Worm (Caenorhabditis elegans): ENCODE results near the gene rfs-1.

Gene rfs-1

ce11 chrIII:8220081-8220480, 6.2 kb upstream of the rfs-1 start:
- no peak for TF ChIP-seq nhr-12 (tag; optimal IDR thresholded peaks at IDR 0.05)
- no peak for TF ChIP-seq unc-55 (GFP tag; optimal IDR thresholded peaks at IDR 0.05)
- no peak for TF ChIP-seq elt-1 (tag; optimal IDR thresholded peaks at IDR 0.05)

- TF ChIP-seq nhr-10 (tag; optimal IDR thresholded peaks at IDR 0.05) (no peak), unc-55 (GFP tag; optimal IDR thresholded peaks at IDR 0.05) (peak; percentile 32), mbf-1 (tag; optimal IDR thresholded peaks at IDR 0.05) (no peak), lsy-2 (tag; optimal IDR thresholded peaks at IDR 0.05) (peak in 1 of 2 experiments; percentile 32)
Observed at ce11 chrIII:8224769-8225168, 1.5 kb upstream of the rfs-1 start, which contains the start of gene mob-4. Gene mob-4, plus strand, starts transcription at chrIII:8225097.

- TF ChIP-seq nhr-25 (tag; optimal IDR thresholded peaks at IDR 0.05) (peak; percentile 54), peb-1 (tag; optimal IDR thresholded peaks at IDR 0.05) (no peak), nhr-21 (tag; optimal IDR thresholded peaks at IDR 0.05) (peak; percentile 66), lin-39 (tag; optimal IDR thresholded peaks at IDR 0.05) (no peak), F13H6.1 (tag; optimal IDR thresholded peaks at IDR 0.05) (peak; percentile 87), nhr-237 (tag; optimal IDR thresholded peaks at IDR 0.05) (no peak), nhr-129 (tag; optimal IDR thresholded peaks at IDR 0.05) (peak; percentile 91), egl-27 (tag; optimal IDR thresholded peaks at IDR 0.05) (peak; percentile 30), blmp-1 (tag; optimal IDR thresholded peaks at IDR 0.05; ENCODE audit: insufficient read depth) (no peak), fos-1 (tag; optimal IDR thresholded peaks at IDR 0.05) (peak; percentile 70), crh-2 (tag; optimal IDR thresholded peaks at IDR 0.05) (peak; percentile 75), ZK546.5 (tag; optimal IDR thresholded peaks at IDR 0.05) (no peak), ama-1 (optimal IDR thresholded peaks at IDR 0.05) (no peak), ceh-16 (tag; optimal IDR thresholded peaks at IDR 0.05) (no peak), ztf-11 (tag; optimal IDR thresholded peaks at IDR 0.05) (no peak), skn-1 (tag; optimal IDR thresholded peaks at IDR 0.05) (no peak), lin-11 (tag; optimal IDR thresholded peaks at IDR 0.05) (peak; percentile 92), dmd-4 (tag; optimal IDR thresholded peaks at IDR 0.05) (no peak), mab-5 (tag; optimal IDR thresholded peaks at IDR 0.05) (peak; percentile 57), snpc-4 (tag; optimal IDR thresholded peaks at IDR 0.05) (peak; percentile 64), nhr-77 (tag; optimal IDR thresholded peaks at IDR 0.05) (no peak), elt-3 (tag; optimal IDR thresholded peaks at IDR 0.05) (no peak), ztf-1 (GFP tag; conservative IDR thresholded peaks at IDR 0.05) (no peak), gmeb-1 (tag; optimal IDR thresholded peaks at IDR 0.05) (peak; percentile 44), sem-4 (tag; optimal IDR thresholded peaks at IDR 0.05) (peak; percentile 88), lin-13 (GFP tag; optimal IDR thresholded peaks at IDR 0.05) (peak; percentile 51), alr-1 (tag; optimal IDR thresholded peaks at IDR 0.05) (no peak), sma-3 (GFP tag; optimal IDR thresholded peaks at IDR 0.05) (peak; percentile 53), zag-1 (tag; optimal IDR thresholded peaks at IDR 0.05) (peak; percentile 66), unc-62 (GFP tag; optimal IDR thresholded peaks at IDR 0.05) (no peak), sma-9 (GFP tag; optimal IDR thresholded peaks at IDR 0.05) (peak; percentile 86), sma-9 (tag; optimal IDR thresholded peaks at IDR 0.05) (no peak), nhr-10 (tag; optimal IDR thresholded peaks at IDR 0.05) (no peak), nhr-11 (tag; optimal IDR thresholded peaks at IDR 0.05) (no peak), mbf-1 (tag; optimal IDR thresholded peaks at IDR 0.05) (no peak), elt-1 (tag; optimal IDR thresholded peaks at IDR 0.05) (no peak), Y55F3AM.14 (GFP tag; optimal IDR thresholded peaks at IDR 0.05) (peak; percentile 71), nhr-23 (tag; optimal IDR thresholded peaks at IDR 0.05) (no peak), unc-39 (tag; optimal IDR thresholded peaks at IDR 0.05) (no peak), nhr-6 (tag; optimal IDR thresholded peaks at IDR 0.05) (peak; percentile 18), aly-2 (tag; optimal IDR thresholded peaks at IDR 0.05) (no peak), lsy-2 (tag; optimal IDR thresholded peaks at IDR 0.05) (peak in 1 of 2 experiments; percentile 88), ztf-4 (tag; optimal IDR thresholded peaks at IDR 0.05) (peak; percentile 38), unc-55 (GFP tag; optimal IDR thresholded peaks at IDR 0.05) (peak; percentile 76), ceh-82 (tag; optimal IDR thresholded peaks at IDR 0.05) (no peak), C34F6.9 (tag; optimal IDR thresholded peaks at IDR 0.05) (peak; percentile 96), R02D3.7 (tag; optimal IDR thresholded peaks at IDR 0.05) (no peak), nhr-12 (tag; optimal IDR thresholded peaks at IDR 0.05) (no peak), mdl-1 (tag; optimal IDR thresholded peaks at IDR 0.05) (peak; percentile 78 to 92)
Observed at ce11 chrIII:8227511-8227910, 1.2 kb downstream of the rfs-1 start, which contains the start of gene fbxl-1. Gene fbxl-1, plus strand, starts transcription at chrIII:8227830.
